Worm (Caenorhabditis elegans) whole organism, midembryonic: ENCODE measurements around the gene F02H6.3.

Source experiments
- T22C8.4 ChIP-seq: fragments of 200-800 bp; sonication (Bioruptor generic); IDR thresholded peaks from 2 replicates; pipeline ENCODE4 v1.3.6; 2022; ENCODE audit warnings: missing genetic modification characterization, missing compliant biosample characterization
- cog-1 ChIP-seq: sonication (generic microtip); optimal IDR thresholded peaks from 2 replicates; lab custom pipeline; 2016; ENCODE audit warnings: missing genetic modification characterization, missing compliant biosample characterization
- flt-1 ChIP-seq: fragments of 200-800 bp; sonication (Bioruptor generic); IDR thresholded peaks from 2 replicates; pipeline ENCODE4 v1.3.6; 2022; ENCODE audit warnings: missing genetic modification characterization, missing compliant biosample characterization
- klf-2 ChIP-seq: fragments of 200-800 bp; sonication (Bioruptor generic); conservative IDR thresholded peaks from 2 replicates; pipeline ENCODE4 v1.3.6; 2022; ENCODE audit warnings: missing genetic modification reagents, missing genetic modification characterization, missing compliant biosample characterization
- med-1 ChIP-seq: sonication (generic microtip); optimal IDR thresholded peaks from 2 replicates; lab custom pipeline; 2017; ENCODE audit warnings: missing genetic modification characterization, mild to moderate bottlenecking, missing compliant biosample characterization, antibody characterized with exemption, missing genetic modification reagents; ENCODE audit not compliant: insufficient read depth
- ref-1 ChIP-seq: fragments of 200-800 bp; sonication (Bioruptor generic); conservative IDR thresholded peaks from 2 replicates; pipeline ENCODE4 v1.3.6; 2022; ENCODE audit warnings: missing genetic modification reagents, missing genetic modification characterization, missing compliant biosample characterization
- tab-1 ChIP-seq: fragments of 200-800 bp; sonication (Bioruptor generic); IDR thresholded peaks from 2 replicates; pipeline ENCODE4 v1.3.6; 2022; ENCODE audit warnings: missing genetic modification characterization, missing compliant biosample characterization
- ztf-23 ChIP-seq: fragments of 200-800 bp; sonication (Bioruptor generic); IDR thresholded peaks from 2 replicates; pipeline ENCODE4 v1.3.6; 2022; ENCODE audit warnings: missing genetic modification reagents, missing genetic modification characterization, missing compliant biosample characterization
- ztf-29 ChIP-seq: fragments of 200-800 bp; sonication (Bioruptor generic); IDR thresholded peaks from 2 replicates; pipeline ENCODE4 v1.3.6; 2022; ENCODE audit warnings: missing genetic modification reagents, missing genetic modification characterization, missing compliant biosample characterization

The F02H6.3 gene

ce11 chrIV:14230799-14231198 is 27.6 kb downstream of the F02H6.3 start, which contains the start of gene F02H6.6:
TSS of gene F02H6.6 (minus strand) at chrIV:14230899.
- TF ChIP-seq klf-2 (GFP tag; lab: Robert Waterston, UW): no peak
- no peak for TF ChIP-seq flt-1 (GFP tag; lab: Robert Waterston, UW)
- TF ChIP-seq cog-1 (tag; lab: Kevin White, UChicago): no peak
- TF ChIP-seq ztf-29 (GFP tag; lab: Robert Waterston, UW): no peak
- TF ChIP-seq T22C8.4 (GFP tag; lab: Robert Waterston, UW): no peak
- no peak for TF ChIP-seq ref-1 (GFP tag; lab: Robert Waterston, UW)
- no peak for TF ChIP-seq ztf-23

ce11 chrIV:14238976-14239375 is 35.7 kb downstream of the F02H6.3 start, which contains the start of gene Y64G10A.1:
TSS of gene Y64G10A.1 (minus strand) at chrIV:14239076.
- TF ChIP-seq ref-1 (GFP tag; lab: Robert Waterston, UW) (no peak), ztf-23 (no peak), flt-1 (GFP tag; lab: Robert Waterston, UW) (no peak), T22C8.4 (GFP tag; lab: Robert Waterston, UW) (no peak)

- TF ChIP-seq cog-1 (tag; lab: Kevin White, UChicago) (no peak), ztf-23 (no peak), ztf-29 (GFP tag; lab: Robert Waterston, UW) (no peak), ref-1 (GFP tag; lab: Robert Waterston, UW) (no peak)
These were observed 38.3 kb downstream of the F02H6.3 start, which contains the start of gene Y64G10A.10 for ce11 chrIV:14241382-14242122. TSS of gene Y64G10A.10 (minus strand) at chrIV:14241432.

ce11 chrIV:14244357-14244756 is 41.1 kb downstream of the F02H6.3 start, which contains the start of gene Y64G10A.2:
TSS of gene Y64G10A.2 (minus strand) at chrIV:14244457.
- no peak for TF ChIP-seq cog-1 (tag; lab: Kevin White, UChicago)

ce11 chrIV:14249447-14249846 is 46.2 kb downstream of the F02H6.3 start:
- TF ChIP-seq T22C8.4 (GFP tag; lab: Robert Waterston, UW) (no peak), ztf-23 (no peak), med-1 (GFP tag; lab: Kevin White, UChicago) (no peak), cog-1 (tag; lab: Kevin White, UChicago) (no peak), ref-1 (GFP tag; lab: Robert Waterston, UW) (no peak), tab-1 (GFP tag; lab: Robert Waterston, UW) (no peak), klf-2 (GFP tag; lab: Robert Waterston, UW) (no peak), ztf-29 (GFP tag; lab: Robert Waterston, UW) (no peak), flt-1 (GFP tag; lab: Robert Waterston, UW) (no peak)

ce11 chrIV:14250113-14250512 is 46.9 kb downstream of the F02H6.3 start, which contains the start of gene srab-24:
TSS of gene srab-24 (minus strand) at chrIV:14250213.
- TF ChIP-seq T22C8.4 (GFP tag; lab: Robert Waterston, UW) (no peak), ztf-23 (no peak), cog-1 (tag; lab: Kevin White, UChicago) (no peak), klf-2 (GFP tag; lab: Robert Waterston, UW) (no peak)
